Worm (Caenorhabditis elegans) whole organism, mixed stage, embryonic: ENCODE measurements around the gene srt-29.

ENCODE experiments used
- M03D4.4 ChIP-seq: sonication (generic microtip); optimal IDR thresholded peaks from 2 replicates; lab custom pipeline; 2017; ENCODE audit warnings: mild to moderate bottlenecking, missing genetic modification characterization, missing compliant biosample characterization
- bed-3 ChIP-seq: fragments of 200-800 bp; sonication (Bioruptor generic); optimal IDR thresholded peaks from 3 replicates; lab custom pipeline; 2018; ENCODE audit warnings: mild to moderate bottlenecking, missing genetic modification characterization, moderate library complexity, missing compliant biosample characterization
- blmp-1 ChIP-seq: fragments of 150-350 bp; optimal IDR thresholded peaks from 2 replicates; lab custom pipeline; 2014; ENCODE audit warnings: missing biosample characterization, missing genetic modification characterization
- ceh-39 ChIP-seq: fragments of 150-350 bp; optimal IDR thresholded peaks from 2 replicates; lab custom pipeline; 2014; ENCODE audit warnings: missing biosample characterization, missing genetic modification characterization
- ceh-43 ChIP-seq: fragments of 200-800 bp; sonication (Bioruptor generic); optimal IDR thresholded peaks from 2 replicates; lab custom pipeline; 2018; ENCODE audit warnings: mild to moderate bottlenecking, missing genetic modification characterization, moderate library complexity, missing compliant biosample characterization
- ceh-83 ChIP-seq: fragments of 200-800 bp; sonication (Bioruptor generic); optimal IDR thresholded peaks from 2 replicates; lab custom pipeline; 2018; ENCODE audit warnings: mild to moderate bottlenecking, missing genetic modification characterization, missing compliant biosample characterization
- ces-1 ChIP-seq: fragments of 150-350 bp; optimal IDR thresholded peaks from 2 replicates; lab custom pipeline; 2014; ENCODE audit warnings: missing biosample characterization, missing genetic modification reagents, missing genetic modification characterization
- cnd-1 ChIP-seq: fragments of 200-800 bp; sonication (Bioruptor generic); optimal IDR thresholded peaks from 2 replicates; lab custom pipeline; 2018; ENCODE audit warnings: mild to moderate bottlenecking, missing genetic modification characterization, missing compliant biosample characterization
- drap-1 ChIP-seq: fragments of 200-800 bp; sonication (Bioruptor generic); optimal IDR thresholded peaks from 3 replicates; lab custom pipeline; 2018; ENCODE audit warnings: mild to moderate bottlenecking, missing genetic modification characterization, missing compliant biosample characterization
- elt-1 ChIP-seq: sonication (generic microtip); optimal IDR thresholded peaks from 2 replicates; lab custom pipeline; 2017; ENCODE audit warnings: missing genetic modification characterization, mild to moderate bottlenecking, missing compliant biosample characterization, antibody characterized with exemption, moderate library complexity, borderline replicate concordance; ENCODE audit not compliant: insufficient read depth
- elt-3 ChIP-seq: fragments of 150-350 bp; optimal IDR thresholded peaks from 2 replicates; lab custom pipeline; 2014; ENCODE audit warnings: missing biosample characterization, missing genetic modification characterization
- flh-1 ChIP-seq: fragments of 200-800 bp; sonication (Bioruptor generic); optimal IDR thresholded peaks from 2 replicates; lab custom pipeline; 2018; ENCODE audit warnings: mild to moderate bottlenecking, missing genetic modification characterization, moderate library complexity, missing compliant biosample characterization
- ham-2 ChIP-seq: fragments of 200-800 bp; sonication (Bioruptor generic); optimal IDR thresholded peaks from 2 replicates; lab custom pipeline; 2018; ENCODE audit warnings: mild to moderate bottlenecking, missing genetic modification characterization, missing compliant biosample characterization
- hlh-1 ChIP-seq: fragments of 150-350 bp; optimal IDR thresholded peaks from 2 replicates; lab custom pipeline; 2014; ENCODE audit warnings: missing biosample characterization, missing genetic modification reagents, missing genetic modification characterization
- lin-13 ChIP-seq: fragments of 150-350 bp; optimal IDR thresholded peaks from 2 replicates; lab custom pipeline; 2014; ENCODE audit warnings: missing biosample characterization, missing genetic modification characterization
- lsy-2 ChIP-seq: fragments of 150-350 bp; optimal IDR thresholded peaks from 2 replicates; lab custom pipeline; 2014; ENCODE audit warnings: missing biosample characterization, missing genetic modification characterization
- mab-5 ChIP-seq: fragments of 150-350 bp; optimal IDR thresholded peaks from 2 replicates; lab custom pipeline; 2014; ENCODE audit warnings: missing biosample characterization, missing genetic modification characterization
- mep-1 ChIP-seq: fragments of 150-350 bp; optimal IDR thresholded peaks from 2 replicates; lab custom pipeline; 2017; ENCODE audit warnings: missing biosample characterization, missing genetic modification reagents, missing genetic modification characterization, inconsistent platforms
- mls-2 ChIP-seq: sonication (generic microtip); optimal IDR thresholded peaks from 2 replicates; lab custom pipeline; 2016; ENCODE audit warnings: mild to moderate bottlenecking, missing genetic modification characterization, moderate library complexity, missing compliant biosample characterization
- nhr-12 ChIP-seq: fragments of 150-350 bp; optimal IDR thresholded peaks from 2 replicates; lab custom pipeline; 2014; ENCODE audit warnings: missing biosample characterization, missing genetic modification characterization
- nhr-2 ChIP-seq: fragments of 150-350 bp; optimal IDR thresholded peaks from 2 replicates; lab custom pipeline; 2014; ENCODE audit warnings: missing biosample characterization, missing genetic modification characterization
- nhr-237 ChIP-seq: fragments of 150-350 bp; optimal IDR thresholded peaks from 2 replicates; lab custom pipeline; 2014; ENCODE audit warnings: missing biosample characterization, missing genetic modification characterization
- nhr-28 ChIP-seq: fragments of 150-350 bp; optimal IDR thresholded peaks from 2 replicates; lab custom pipeline; 2014; ENCODE audit warnings: missing biosample characterization, missing genetic modification characterization
- nhr-76 ChIP-seq: sonication (generic microtip); optimal IDR thresholded peaks from 2 replicates; lab custom pipeline; 2017; ENCODE audit warnings: missing biosample characterization, missing genetic modification characterization
- pha-4 ChIP-seq: fragments of 150-350 bp; optimal IDR thresholded peaks from 2 replicates; lab custom pipeline; 2018; ENCODE audit warnings: missing biosample characterization, missing genetic modification reagents, missing genetic modification characterization
- sem-2 ChIP-seq: fragments of 200-800 bp; sonication (Bioruptor generic); optimal IDR thresholded peaks from 2 replicates; lab custom pipeline; 2018; ENCODE audit warnings: mild to moderate bottlenecking, missing genetic modification characterization, missing compliant biosample characterization
- snpc-4 ChIP-seq: fragments of 150-350 bp; optimal IDR thresholded peaks from 2 replicates; lab custom pipeline; 2014; ENCODE audit warnings: missing biosample characterization, missing genetic modification characterization
- sptf-1 ChIP-seq: sonication (generic microtip); optimal IDR thresholded peaks from 2 replicates; lab custom pipeline; 2017; ENCODE audit warnings: mild to moderate bottlenecking, missing genetic modification characterization, moderate library complexity, missing compliant biosample characterization
- tbx-8 ChIP-seq: fragments of 200-800 bp; sonication (Bioruptor generic); optimal IDR thresholded peaks from 2 replicates; lab custom pipeline; 2018; ENCODE audit warnings: mild to moderate bottlenecking, missing genetic modification characterization, moderate library complexity, missing compliant biosample characterization
- unc-39 ChIP-seq: fragments of 150-350 bp; optimal IDR thresholded peaks from 2 replicates; lab custom pipeline; 2014; ENCODE audit warnings: missing biosample characterization, missing genetic modification characterization
- unc-62 ChIP-seq: fragments of 150-350 bp; optimal IDR thresholded peaks from 2 replicates; lab custom pipeline; 2014; ENCODE audit warnings: missing biosample characterization, missing genetic modification reagents, missing genetic modification characterization
- zip-8 ChIP-seq: fragments of 150-350 bp; optimal IDR thresholded peaks from 2 replicates; lab custom pipeline; 2014; ENCODE audit warnings: missing biosample characterization, missing genetic modification characterization
- ztf-11 ChIP-seq: fragments of 150-350 bp; optimal IDR thresholded peaks from 2 replicates; lab custom pipeline; 2014; ENCODE audit warnings: missing biosample characterization, missing genetic modification characterization

The srt-29 gene

DNA sequence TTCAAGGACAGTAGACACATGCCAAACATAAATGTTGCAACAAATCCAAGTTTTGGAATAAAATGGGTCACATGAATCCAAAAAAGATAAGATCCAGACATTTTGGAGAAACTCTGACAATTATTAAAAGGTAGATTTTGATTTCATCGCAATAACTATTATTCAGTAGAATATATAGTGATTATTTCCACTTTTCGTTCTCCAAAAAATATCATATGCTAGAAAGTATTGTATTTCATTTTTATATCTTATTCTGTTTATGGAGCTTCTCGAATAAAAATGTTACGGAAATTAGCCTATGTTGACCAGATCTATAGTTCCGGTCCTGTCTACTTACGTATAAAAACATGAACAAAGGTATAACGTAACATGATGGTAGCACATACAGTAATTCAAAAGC, 8.2 kb upstream of the srt-29 start, which contains the start of gene str-13:
TSS of gene str-13 (minus strand) at position 101 of the 400 bp plus-strand sequence.
- TF ChIP-seq tbx-8 (no peak), zip-8 (tag; lab: Kevin White, UChicago) (no peak), pha-4 (tag; lab: Kevin White, UChicago) (no peak), mep-1 (tag; lab: Kevin White, UChicago) (no peak), lsy-2 (tag; lab: Kevin White, UChicago) (no peak), sptf-1 (tag; lab: Kevin White, UChicago) (no peak), flh-1 (GFP tag; lab: Kevin White, UChicago) (no peak), mls-2 (tag; lab: Kevin White, UChicago) (no peak), elt-3 (no peak), nhr-76 (tag; lab: Kevin White, UChicago) (no peak), ceh-39 (tag; lab: Kevin White, UChicago) (no peak), unc-39 (tag; lab: Kevin White, UChicago) (no peak), ces-1 (GFP tag; lab: Kevin White, UChicago) (no peak), M03D4.4 (tag; lab: Kevin White, UChicago) (no peak)

DNA sequence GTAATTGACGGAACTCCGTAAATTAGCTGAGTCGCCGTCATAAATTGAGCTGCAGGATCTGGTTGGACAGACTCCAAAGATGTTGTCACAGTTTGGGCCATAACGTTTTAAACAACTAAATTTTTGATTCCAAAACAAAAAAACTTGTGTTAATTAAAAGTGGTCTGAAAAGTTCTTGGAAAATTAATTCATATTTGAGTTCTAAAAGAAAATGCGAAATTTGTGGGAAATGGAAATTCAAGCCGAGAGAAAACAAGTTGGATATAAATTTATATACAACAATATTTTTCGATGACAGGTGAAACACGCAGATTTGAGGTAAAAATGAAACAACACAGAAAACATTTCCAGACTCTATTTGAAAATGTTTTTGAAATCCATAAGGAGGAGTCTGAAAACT, 6.3 kb upstream of the srt-29 start, which contains the start of gene srg-59:
TSS of gene srg-59 (minus strand) at position 101 of the 400 bp plus-strand sequence.
- TF ChIP-seq lsy-2 (tag; lab: Kevin White, UChicago) (no peak), ham-2 (GFP tag; lab: Kevin White, UChicago) (no peak), ces-1 (GFP tag; lab: Kevin White, UChicago) (no peak), ceh-39 (tag; lab: Kevin White, UChicago) (no peak), nhr-28 (tag; lab: Kevin White, UChicago) (no peak), ceh-43 (no peak), hlh-1 (tag; lab: Kevin White, UChicago) (no peak), pha-4 (tag; lab: Kevin White, UChicago) (no peak), elt-1 (tag; lab: Kevin White, UChicago) (no peak), lin-13 (tag; lab: Kevin White, UChicago) (no peak), nhr-12 (tag; lab: Kevin White, UChicago) (no peak), M03D4.4 (tag; lab: Kevin White, UChicago) (no peak), drap-1 (GFP tag; lab: Kevin White, UChicago) (no peak), unc-39 (tag; lab: Kevin White, UChicago) (no peak), sem-2 (GFP tag; lab: Kevin White, UChicago) (no peak), cnd-1 (tag; lab: Kevin White, UChicago) (no peak), nhr-237 (tag; lab: Kevin White, UChicago) (no peak), blmp-1 (tag; lab: Kevin White, UChicago) (no peak), zip-8 (tag; lab: Kevin White, UChicago) (no peak)

DNA sequence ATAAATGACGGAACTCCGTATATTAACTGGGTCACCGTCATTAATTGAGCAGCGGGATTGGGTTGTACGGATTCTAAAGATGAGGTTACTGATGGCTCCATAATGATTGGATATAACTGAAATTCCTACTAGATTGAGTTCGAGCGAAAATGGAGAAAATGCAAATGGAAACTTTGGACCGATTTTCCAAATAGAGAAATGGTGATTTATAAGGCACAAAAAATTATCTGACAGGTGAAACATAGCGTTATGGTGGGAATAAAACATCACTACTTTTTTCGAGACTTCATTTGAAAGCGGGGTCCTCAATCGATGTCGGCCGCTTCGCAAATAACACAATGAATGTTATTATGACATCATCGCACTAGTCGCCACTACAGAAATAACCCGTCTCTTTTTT, 3.6 kb upstream of the srt-29 start, which contains the start of gene srg-60:
TSS of gene srg-60 (minus strand) at position 101 of the 400 bp plus-strand sequence.
- TF ChIP-seq sptf-1 (tag; lab: Kevin White, UChicago) (no peak), ces-1 (GFP tag; lab: Kevin White, UChicago) (no peak), nhr-76 (tag; lab: Kevin White, UChicago) (no peak), elt-3 (no peak), ceh-43 (no peak), drap-1 (GFP tag; lab: Kevin White, UChicago) (no peak), elt-1 (tag; lab: Kevin White, UChicago) (no peak), hlh-1 (tag; lab: Kevin White, UChicago) (no peak), nhr-12 (tag; lab: Kevin White, UChicago) (no peak), ceh-83 (no peak), ztf-11 (tag; lab: Kevin White, UChicago) (no peak), mls-2 (tag; lab: Kevin White, UChicago) (no peak), flh-1 (GFP tag; lab: Kevin White, UChicago) (no peak), pha-4 (tag; lab: Kevin White, UChicago) (no peak), blmp-1 (tag; lab: Kevin White, UChicago) (no peak), unc-62 (no peak), ham-2 (GFP tag; lab: Kevin White, UChicago) (no peak), lin-13 (tag; lab: Kevin White, UChicago) (no peak), nhr-2 (tag; lab: Kevin White, UChicago) (no peak), zip-8 (tag; lab: Kevin White, UChicago) (no peak)
- TF ChIP-seq, all 35 proteins: peak for 0

DNA sequence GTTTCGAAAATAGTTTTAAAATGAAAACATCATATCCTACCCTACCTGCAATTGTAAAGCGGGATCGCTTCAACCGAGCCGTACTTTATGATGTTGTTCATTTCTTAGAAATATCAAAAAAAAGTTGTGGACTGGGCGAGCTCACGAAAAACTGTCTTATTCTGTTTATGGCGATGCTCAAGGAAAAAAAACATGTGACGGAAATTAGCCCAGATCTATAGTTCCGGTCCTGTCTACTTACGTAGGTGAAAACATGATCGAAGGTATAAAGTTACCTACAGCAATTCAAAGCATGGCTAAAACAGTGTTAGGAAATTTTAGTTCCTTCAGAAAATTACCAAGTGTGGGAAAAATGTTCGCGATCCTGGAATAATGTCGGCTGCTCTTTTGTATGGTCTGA, 1.8 kb upstream of the srt-29 start, which contains the start of gene srt-27:
TSS of gene srt-27 (minus strand) at position 101 of the 400 bp plus-strand sequence.
- TF ChIP-seq ham-2 (GFP tag; lab: Kevin White, UChicago) (no peak), nhr-76 (tag; lab: Kevin White, UChicago) (no peak), flh-1 (GFP tag; lab: Kevin White, UChicago) (no peak), bed-3 (GFP tag; lab: Kevin White, UChicago) (no peak), ceh-83 (no peak), ces-1 (GFP tag; lab: Kevin White, UChicago) (no peak), snpc-4 (tag; lab: Kevin White, UChicago) (no peak), mab-5 (tag; lab: Kevin White, UChicago) (no peak), tbx-8 (no peak), zip-8 (tag; lab: Kevin White, UChicago) (no peak), pha-4 (tag; lab: Kevin White, UChicago) (no peak), sptf-1 (tag; lab: Kevin White, UChicago) (no peak), lsy-2 (tag; lab: Kevin White, UChicago) (no peak)
